Fruit fly (Drosophila melanogaster): ENCODE results near the gene Esp.

dm6 chr3R:24799503-24799902, 42.2 kb upstream of the Esp start, which contains the start of gene Ude:
- TF ChIP-seq EcR (GFP tag; optimal IDR thresholded peaks at IDR 0.05) (no peak), CG13204 (GFP tag; optimal IDR thresholded peaks at IDR 0.05) (no peak), CG10348 (GFP tag; IDR thresholded peaks at IDR 0.05) (no peak), CG34367 (tag; optimal IDR thresholded peaks at IDR 0.05) (no peak), CG4496 (GFP tag; IDR thresholded peaks at IDR 0.05) (no peak), D1 (tag; optimal IDR thresholded peaks at IDR 0.05) (no peak), Snoo (tag; optimal IDR thresholded peaks at IDR 0.05) (no peak), CG17806 (tag; optimal IDR thresholded peaks at IDR 0.05) (no peak), Pif1A (GFP tag; optimal IDR thresholded peaks at IDR 0.05) (no peak), CG14655 (GFP tag; optimal IDR thresholded peaks at IDR 0.05) (no peak), CG9948 (tag; optimal IDR thresholded peaks at IDR 0.05) (no peak)

Measured in whole organism, pupa.